Worm (Caenorhabditis elegans) whole organism, early embryonic: ENCODE data around the gene C25F9.2.

Source experiments
- B0310.2 ChIP-seq: sonication (generic microtip); optimal IDR thresholded peaks from 2 replicates; lab custom pipeline; 2016; ENCODE audit warnings: mild to moderate bottlenecking, missing genetic modification characterization, missing compliant biosample characterization
- F13C5.2 ChIP-seq: sonication (generic microtip); optimal IDR thresholded peaks from 2 replicates; lab custom pipeline; 2017; ENCODE audit warnings: mild to moderate bottlenecking, missing genetic modification characterization, inconsistent platforms, missing compliant biosample characterization
- aly-1 ChIP-seq: sonication (generic microtip); optimal IDR thresholded peaks from 2 replicates; lab custom pipeline; 2016; ENCODE audit warnings: missing genetic modification characterization, missing compliant biosample characterization
- ama-1 ChIP-seq: fragments of 150-350 bp; optimal IDR thresholded peaks from 2 replicates; lab custom pipeline; 2014
- ceh-13 ChIP-seq: fragments of 200-800 bp; sonication (Bioruptor generic); optimal IDR thresholded peaks from 2 replicates; lab custom pipeline; 2018; ENCODE audit warnings: mild to moderate bottlenecking, missing genetic modification characterization, missing compliant biosample characterization
- ceh-36 ChIP-seq: sonication (generic microtip); optimal IDR thresholded peaks from 2 replicates; lab custom pipeline; 2016; ENCODE audit warnings: missing genetic modification characterization, inconsistent platforms, missing compliant biosample characterization
- ets-7 ChIP-seq: sonication (generic microtip); optimal IDR thresholded peaks from 2 replicates; lab custom pipeline; 2016; ENCODE audit warnings: missing genotype, missing genetic modification characterization, missing compliant biosample characterization
- flt-1 ChIP-seq: fragments of 200-800 bp; sonication (Bioruptor generic); IDR thresholded peaks from 2 replicates; pipeline ENCODE4 v1.3.6; 2022; ENCODE audit warnings: missing genetic modification characterization, missing compliant biosample characterization
- hmbx-1 ChIP-seq: sonication (generic microtip); optimal IDR thresholded peaks from 2 replicates; lab custom pipeline; 2016; ENCODE audit warnings: mild to moderate bottlenecking, missing genetic modification characterization, missing compliant biosample characterization
- hmg-4 ChIP-seq: fragments of 200-800 bp; sonication (Bioruptor generic); optimal IDR thresholded peaks from 2 replicates; lab custom pipeline; 2018; ENCODE audit warnings: mild to moderate bottlenecking, missing genetic modification characterization, missing compliant biosample characterization
- hnd-1 ChIP-seq: sonication (generic microtip); optimal IDR thresholded peaks from 2 replicates; lab custom pipeline; 2016; ENCODE audit warnings: missing genetic modification characterization, missing compliant biosample characterization
- pes-1 ChIP-seq: fragments of 200-800 bp; sonication (Bioruptor generic); IDR thresholded peaks from 2 replicates; pipeline ENCODE4 v1.3.6; 2022; ENCODE audit warnings: missing genetic modification reagents, missing genetic modification characterization, missing compliant biosample characterization
- scrt-1 ChIP-seq: fragments of 200-800 bp; sonication (Bioruptor generic); IDR thresholded peaks from 2 replicates; pipeline ENCODE4 v1.3.6; 2022; ENCODE audit warnings: missing genetic modification characterization, missing compliant biosample characterization
- sea-1 ChIP-seq: fragments of 200-800 bp; sonication (Bioruptor generic); conservative IDR thresholded peaks from 2 replicates; pipeline ENCODE4 v1.3.6; 2022; ENCODE audit warnings: missing genetic modification characterization, missing compliant biosample characterization
- tbx-11 ChIP-seq: fragments of 200-800 bp; sonication (Bioruptor generic); IDR thresholded peaks from 2 replicates; pipeline ENCODE4 v1.3.6; 2022; ENCODE audit warnings: missing genetic modification characterization, missing compliant biosample characterization
- tbx-37 ChIP-seq: fragments of 200-800 bp; sonication (Bioruptor generic); conservative IDR thresholded peaks from 2 replicates; pipeline ENCODE4 v1.3.6; 2022; ENCODE audit warnings: missing genetic modification reagents, missing genetic modification characterization, missing compliant biosample characterization
- tra-4 ChIP-seq: sonication (generic microtip); optimal IDR thresholded peaks from 2 replicates; lab custom pipeline; 2017; ENCODE audit warnings: missing genetic modification characterization, missing compliant biosample characterization

The C25F9.2 gene

ce11 chrV:19432972-19433371, 11.7 kb downstream of the C25F9.2 start, which contains the start of gene C25F9.11:
C25F9.11 (minus strand) TSS chrV:19433072.
- TF ChIP-seq ets-7 (tag; lab: Kevin White, UChicago) (no peak), sea-1 (GFP tag; lab: Robert Waterston, UW) (no peak), tra-4 (no peak)

DNA sequence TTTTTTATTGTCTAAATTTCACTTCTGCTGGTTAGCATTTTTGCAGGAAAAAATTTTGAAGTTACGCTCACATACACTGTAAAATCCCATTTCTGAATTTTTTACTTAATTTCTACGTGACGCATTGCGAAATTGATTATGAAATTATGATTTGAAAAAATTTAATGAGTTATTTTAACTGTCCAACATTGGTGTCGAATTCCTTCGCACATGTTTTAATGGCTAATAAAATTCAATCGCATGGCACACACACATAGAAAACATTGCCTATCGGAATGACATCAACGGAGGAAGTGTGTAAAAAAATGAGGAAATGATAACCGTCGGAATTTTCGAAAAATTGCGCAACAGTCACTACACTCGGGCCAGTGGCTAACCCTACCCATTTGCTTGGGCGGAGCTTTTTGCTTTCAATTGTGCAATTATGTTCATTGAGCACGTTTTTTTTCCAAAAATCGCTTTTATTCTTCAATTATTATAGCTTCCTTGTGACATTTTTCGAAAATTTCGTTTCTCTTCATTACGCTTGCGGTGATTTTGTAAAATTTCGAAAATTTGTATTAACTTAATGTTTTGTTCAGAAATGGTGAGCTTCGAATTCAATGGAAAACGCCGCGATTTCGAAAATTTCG, 12.7 kb downstream of the C25F9.2 start, which contains the start of gene C25F9.16:
TSS of gene C25F9.16 (plus strand) at position 582 of the 632 bp plus-strand sequence.
- no peak for TF ChIP-seq flt-1
- no peak for TF ChIP-seq ets-7 (tag; lab: Kevin White, UChicago)
- TF ChIP-seq pes-1 (GFP tag; lab: Robert Waterston, UW): no peak
- no peak for TF ChIP-seq hmbx-1
- TF ChIP-seq scrt-1 (GFP tag; lab: Robert Waterston, UW): no peak
- TF ChIP-seq F13C5.2 (tag; lab: Kevin White, UChicago): no peak
- TF ChIP-seq tra-4: no peak
- TF ChIP-seq hnd-1 (tag; lab: Kevin White, UChicago): no peak
- no peak for TF ChIP-seq B0310.2 (tag; lab: Kevin White, UChicago)
- TF ChIP-seq ama-1: no peak
- TF ChIP-seq tbx-11 (GFP tag; lab: Robert Waterston, UW): no peak
- no peak for TF ChIP-seq aly-1 (tag; lab: Kevin White, UChicago)
- TF ChIP-seq sea-1 (GFP tag; lab: Robert Waterston, UW): no peak
- TF ChIP-seq tbx-37 (GFP tag; lab: Robert Waterston, UW): no peak
- no peak for TF ChIP-seq hmg-4 (GFP tag; lab: Kevin White, UChicago)
- TF ChIP-seq ceh-36 (tag; lab: Kevin White, UChicago): no peak
- TF ChIP-seq ceh-13 (GFP tag; lab: Kevin White, UChicago): no peak

DNA sequence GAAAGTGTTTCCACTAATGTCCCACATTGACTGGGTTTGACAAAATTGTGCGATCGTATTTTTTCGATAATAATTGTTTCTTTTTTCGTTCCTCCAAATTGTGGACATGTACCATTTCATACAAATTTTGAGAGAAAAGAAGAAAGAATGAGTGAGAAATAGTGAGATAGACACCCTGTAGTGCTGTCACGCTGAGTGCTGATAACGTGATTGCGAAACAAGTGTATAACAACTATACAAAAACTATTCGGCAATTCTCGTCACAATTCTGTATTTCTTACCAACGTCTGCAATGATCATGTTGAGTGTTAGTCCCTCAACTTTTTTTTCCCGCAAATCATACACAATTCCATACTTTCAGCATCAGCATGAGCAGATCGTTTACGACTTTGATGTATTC, 15.0 kb downstream of the C25F9.2 start, which contains the start of gene C25F9.14:
TSS of gene C25F9.14 (plus strand) at position 178 of the 400 bp plus-strand sequence.
- TF ChIP-seq pes-1 (GFP tag; lab: Robert Waterston, UW) (no peak), sea-1 (GFP tag; lab: Robert Waterston, UW) (no peak), aly-1 (tag; lab: Kevin White, UChicago) (no peak), ets-7 (tag; lab: Kevin White, UChicago) (no peak), hnd-1 (tag; lab: Kevin White, UChicago) (no peak), hmbx-1 (no peak), scrt-1 (GFP tag; lab: Robert Waterston, UW) (no peak), tra-4 (no peak), hmg-4 (GFP tag; lab: Kevin White, UChicago) (no peak), flt-1 (no peak), ama-1 (no peak), ceh-13 (GFP tag; lab: Kevin White, UChicago) (no peak), B0310.2 (tag; lab: Kevin White, UChicago) (no peak)

ce11 chrV:19443599-19443998, 22.3 kb downstream of the C25F9.2 start:
- TF ChIP-seq hmg-4 (GFP tag; lab: Kevin White, UChicago): no peak
- no peak for TF ChIP-seq ets-7 (tag; lab: Kevin White, UChicago)
- TF ChIP-seq hnd-1 (tag; lab: Kevin White, UChicago): no peak
- TF ChIP-seq sea-1 (GFP tag; lab: Robert Waterston, UW): no peak
- no peak for TF ChIP-seq flt-1
- TF ChIP-seq ceh-13 (GFP tag; lab: Kevin White, UChicago): no peak
- no peak for TF ChIP-seq hmbx-1
- TF ChIP-seq aly-1 (tag; lab: Kevin White, UChicago): no peak
- no peak for TF ChIP-seq tra-4
- no peak for TF ChIP-seq scrt-1 (GFP tag; lab: Robert Waterston, UW)
- no peak for TF ChIP-seq ceh-36 (tag; lab: Kevin White, UChicago)
- TF ChIP-seq ama-1: no peak
- TF ChIP-seq tbx-37 (GFP tag; lab: Robert Waterston, UW): no peak
- no peak for TF ChIP-seq tbx-11 (GFP tag; lab: Robert Waterston, UW)

DNA sequence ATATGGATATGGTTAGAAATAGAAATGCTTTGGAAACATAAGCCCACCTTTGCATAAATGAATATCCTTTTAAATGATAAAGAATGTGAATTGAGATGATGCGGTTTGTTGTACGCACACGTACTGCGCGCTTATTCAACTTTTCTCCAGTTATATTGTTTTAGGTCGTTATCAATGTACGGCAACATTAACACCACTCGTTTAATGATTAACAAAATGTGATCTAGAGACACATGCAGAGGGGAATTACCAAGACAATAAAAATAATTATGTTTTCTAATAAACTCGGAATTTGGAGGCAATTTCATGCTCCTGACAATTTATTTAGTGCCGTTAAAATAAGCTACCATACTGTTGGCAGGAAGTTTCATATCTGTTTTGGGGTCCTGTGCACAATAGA, 24.2 kb downstream of the C25F9.2 start, which contains the start of gene M04C3.1:
TSS of gene M04C3.1 (minus strand) at position 164 of the 400 bp plus-strand sequence.
- TF ChIP-seq tra-4 (no peak), hnd-1 (tag; lab: Kevin White, UChicago) (no peak), hmbx-1 (no peak), tbx-37 (GFP tag; lab: Robert Waterston, UW) (no peak), flt-1 (no peak), ceh-13 (GFP tag; lab: Kevin White, UChicago) (no peak), sea-1 (GFP tag; lab: Robert Waterston, UW) (no peak), pes-1 (GFP tag; lab: Robert Waterston, UW) (no peak), F13C5.2 (tag; lab: Kevin White, UChicago) (no peak), ceh-36 (tag; lab: Kevin White, UChicago) (no peak), hmg-4 (GFP tag; lab: Kevin White, UChicago) (no peak), scrt-1 (GFP tag; lab: Robert Waterston, UW) (no peak)

ce11 chrV:19448805-19449204, 27.5 kb downstream of the C25F9.2 start, which contains the start of gene M04C3.2:
M04C3.2 (minus strand) TSS chrV:19448905.
- TF ChIP-seq hnd-1 (tag; lab: Kevin White, UChicago) (no peak), scrt-1 (GFP tag; lab: Robert Waterston, UW) (no peak), hmbx-1 (no peak), tbx-11 (GFP tag; lab: Robert Waterston, UW) (no peak), B0310.2 (tag; lab: Kevin White, UChicago) (no peak), flt-1 (no peak), tbx-37 (GFP tag; lab: Robert Waterston, UW) (no peak), ets-7 (tag; lab: Kevin White, UChicago) (no peak), F13C5.2 (tag; lab: Kevin White, UChicago) (no peak), pes-1 (GFP tag; lab: Robert Waterston, UW) (no peak), tra-4 (no peak), ceh-13 (GFP tag; lab: Kevin White, UChicago) (no peak), hmg-4 (GFP tag; lab: Kevin White, UChicago) (no peak), sea-1 (GFP tag; lab: Robert Waterston, UW) (no peak), ceh-36 (tag; lab: Kevin White, UChicago) (no peak), ama-1 (no peak), aly-1 (tag; lab: Kevin White, UChicago) (no peak)
